Worm (Caenorhabditis elegans): ENCODE results near the gene acbp-4.

- no peak for TF ChIP-seq ama-1 (optimal IDR thresholded peaks at IDR 0.05)
- no peak for TF ChIP-seq scrt-1 (GFP tag; IDR thresholded peaks at IDR 0.05)
- TF ChIP-seq B0310.2 (tag; optimal IDR thresholded peaks at IDR 0.05): no peak
- TF ChIP-seq tra-4 (tag; optimal IDR thresholded peaks at IDR 0.05): no peak
- no peak for TF ChIP-seq flt-1 (GFP tag; IDR thresholded peaks at IDR 0.05)
- TF ChIP-seq sea-1 (GFP tag; conservative IDR thresholded peaks at IDR 0.05): no peak
- no peak for TF ChIP-seq ceh-13 (GFP tag; optimal IDR thresholded peaks at IDR 0.05)
- TF ChIP-seq pes-1 (GFP tag; IDR thresholded peaks at IDR 0.05): no peak
- no peak for TF ChIP-seq tbx-37 (GFP tag; conservative IDR thresholded peaks at IDR 0.05)
Observed at ce11 chrIII:7263028-7263427, 45.9 kb downstream of the acbp-4 start.

Measured in whole organism, early embryonic.